Worm (Caenorhabditis elegans): Measurements from ENCODE around the gene T05C3.2.

DNA sequence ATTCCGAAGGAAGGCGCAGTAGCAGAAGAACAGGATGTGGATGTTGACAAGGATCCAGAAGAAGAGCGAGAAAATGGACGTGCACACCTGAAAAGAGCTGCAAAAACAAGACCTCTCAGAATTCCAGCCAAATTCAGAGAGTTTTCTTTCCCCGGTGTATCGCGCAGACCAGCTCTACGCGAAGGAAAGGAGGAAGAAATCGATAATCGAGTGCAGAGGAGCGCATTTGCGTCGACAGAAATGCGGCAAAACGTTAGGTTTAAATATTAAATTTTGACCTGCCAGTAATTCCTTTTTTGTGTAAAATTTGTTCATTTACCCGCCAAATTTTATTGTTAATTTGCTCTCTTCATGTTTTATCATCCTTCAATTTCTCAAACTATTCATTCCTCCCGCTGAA is 15.8 kb upstream of the T05C3.2 start:
- TF ChIP-seq R02D3.7 (tag; optimal IDR thresholded peaks at IDR 0.05) (no peak), elt-3 (tag; optimal IDR thresholded peaks at IDR 0.05) (no peak), elt-2 (tag; optimal IDR thresholded peaks at IDR 0.05) (no peak), nhr-237 (tag; optimal IDR thresholded peaks at IDR 0.05) (no peak), lin-15B (tag; optimal IDR thresholded peaks at IDR 0.05) (no peak), fkh-10 (GFP tag; optimal IDR thresholded peaks at IDR 0.05) (no peak), ceh-82 (tag; optimal IDR thresholded peaks at IDR 0.05) (no peak), ama-1 (optimal IDR thresholded peaks at IDR 0.05) (no peak), pqm-1 (tag; optimal IDR thresholded peaks at IDR 0.05) (no peak), ZK546.5 (tag; optimal IDR thresholded peaks at IDR 0.05) (no peak), nhr-12 (tag; optimal IDR thresholded peaks at IDR 0.05) (no peak), nhr-76 (tag; optimal IDR thresholded peaks at IDR 0.05) (no peak), ceh-28 (tag; optimal IDR thresholded peaks at IDR 0.05) (no peak), zag-1 (tag; optimal IDR thresholded peaks at IDR 0.05) (no peak)

Measured in whole organism, L3 larva.